Fruit fly (Drosophila melanogaster) S2 (cell line): ENCODE measurements around the gene tos.

Experiments used
- CG8478 ChIP-seq: fragments of >200 bp; optimal IDR thresholded peaks from 2 replicates; lab custom pipeline; 2018
- CTCF ChIP-seq, 2 experiments: fragments of >200 bp; optimal IDR thresholded peaks; 2 replicates each; lab custom pipeline; 2018

- TF ChIP-seq CG8478 (lab: Kevin White, UChicago): no peak
- no peak for TF ChIP-seq CTCF (optimal IDR thresholded peaks at IDR 0.05; lab: Kevin White, UChicago)
Measured at dm6 chr2L:18671146-18671545, 10.7 kb downstream of the tos start, which contains the start of gene CG43338.
